Worm (Caenorhabditis elegans): Measurements from ENCODE around the gene F43E2.11.

F43E2.11 gene

DNA sequence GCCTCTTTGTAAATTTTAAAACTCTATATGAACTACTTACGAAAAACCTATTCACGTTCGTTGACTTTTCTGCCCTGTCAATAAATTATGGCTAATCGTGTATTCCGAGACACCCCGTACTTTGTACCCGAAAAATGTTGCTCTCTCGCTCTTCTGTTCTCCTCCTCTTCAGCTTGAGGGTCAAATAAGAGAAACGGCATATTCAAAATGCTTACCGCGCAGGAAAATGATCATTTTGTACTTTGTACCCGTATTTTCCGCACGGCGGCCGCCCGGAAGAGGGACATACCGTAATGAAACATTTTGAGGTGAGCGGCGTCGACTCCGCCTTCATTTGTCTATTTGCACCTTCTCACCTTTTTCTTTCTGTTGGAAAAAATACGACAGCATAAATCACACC, 26.4 kb downstream of the F43E2.11 start:
- TF ChIP-seq unc-62 (GFP tag; optimal IDR thresholded peaks at IDR 0.05), result no peak

- TF ChIP-seq unc-62 (GFP tag; optimal IDR thresholded peaks at IDR 0.05), result no peak
These were observed 27.2 kb downstream of the F43E2.11 start for ce11 chrII:7342884-7343283.

DNA sequence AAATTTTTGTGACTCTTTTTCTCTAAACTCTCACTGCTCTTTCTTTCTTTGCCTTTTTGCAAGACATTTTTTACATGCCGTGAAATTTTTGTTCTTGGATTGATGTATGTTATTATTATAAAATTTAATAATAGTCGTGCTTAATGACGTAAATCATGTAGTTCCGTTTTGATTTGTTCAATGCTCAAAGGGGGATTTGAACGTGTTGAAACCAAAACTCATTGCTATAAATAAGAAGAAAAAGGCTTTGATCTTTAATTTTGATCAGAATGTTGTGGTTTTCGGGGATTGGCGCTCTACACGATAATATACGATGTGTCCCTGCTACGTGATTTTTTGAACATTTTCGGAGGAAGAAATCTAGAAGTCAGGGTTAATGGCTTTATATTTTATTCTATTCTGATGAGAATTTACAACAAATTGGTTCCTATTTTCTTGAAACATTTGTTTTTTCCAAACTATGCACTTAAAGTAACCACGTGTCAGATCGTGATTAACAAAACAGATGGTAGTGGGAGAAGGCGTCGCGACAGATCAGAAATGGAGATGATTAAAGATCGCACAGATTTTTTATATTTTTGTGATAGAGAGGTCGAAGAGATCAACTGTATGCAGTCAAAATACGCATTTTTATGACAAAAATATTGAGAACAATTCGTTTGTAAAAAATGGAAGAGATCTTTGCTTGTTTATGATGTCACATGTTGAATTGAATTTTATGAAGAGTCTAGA, 28.4 kb downstream of the F43E2.11 start:
- no peak for TF ChIP-seq unc-62 (GFP tag; optimal IDR thresholded peaks at IDR 0.05)

DNA sequence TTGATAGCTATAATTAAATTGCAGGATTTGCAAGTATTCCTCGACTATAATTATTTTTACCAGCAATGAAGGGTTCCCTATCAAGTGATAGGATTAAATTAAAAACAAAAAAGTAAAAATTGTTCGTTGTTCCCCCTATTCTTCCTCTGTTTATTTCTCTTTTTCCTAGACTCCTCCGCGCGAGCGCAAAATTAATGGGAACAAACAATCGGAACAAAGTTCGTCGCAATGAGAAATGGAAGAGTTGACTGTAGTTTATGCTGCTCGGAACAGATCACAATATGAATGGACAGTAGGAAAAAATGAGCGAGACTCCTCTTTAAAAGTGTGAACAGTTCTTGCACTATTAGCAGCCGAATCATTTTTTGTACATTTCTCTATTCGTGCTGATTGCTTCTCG, 29.4 kb downstream of the F43E2.11 start:
- TF ChIP-seq unc-62 (GFP tag; optimal IDR thresholded peaks at IDR 0.05), result no peak

ce11 chrII:7338995-7339394, 31.1 kb downstream of the F43E2.11 start, which contains the start of gene nhr-21:
TSS of gene nhr-21 (plus strand) at chrII:7339229.
- TF ChIP-seq unc-62 (GFP tag; optimal IDR thresholded peaks at IDR 0.05), result no peak

DNA sequence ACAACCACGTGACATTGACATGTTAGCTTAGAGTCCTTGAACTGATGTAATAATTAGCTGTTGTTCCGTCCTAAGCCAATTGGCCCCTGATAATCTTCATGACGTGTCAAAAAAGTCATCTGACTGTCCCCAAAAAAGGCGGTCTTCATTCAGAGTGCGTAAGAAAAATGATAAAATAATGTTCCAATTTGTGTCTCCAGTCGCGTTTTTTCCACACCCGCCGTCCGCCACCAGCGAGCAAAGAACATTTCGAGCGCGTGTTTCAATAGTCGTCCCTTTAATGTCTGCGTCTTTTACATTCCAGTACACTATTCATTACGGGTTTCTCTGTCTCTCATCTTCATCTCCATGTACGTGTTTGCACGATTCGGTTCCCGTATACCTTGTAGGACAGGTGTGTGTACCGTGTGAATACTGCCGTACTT, 32.6 kb downstream of the F43E2.11 start:
- no peak for TF ChIP-seq unc-62 (GFP tag; optimal IDR thresholded peaks at IDR 0.05)

DNA sequence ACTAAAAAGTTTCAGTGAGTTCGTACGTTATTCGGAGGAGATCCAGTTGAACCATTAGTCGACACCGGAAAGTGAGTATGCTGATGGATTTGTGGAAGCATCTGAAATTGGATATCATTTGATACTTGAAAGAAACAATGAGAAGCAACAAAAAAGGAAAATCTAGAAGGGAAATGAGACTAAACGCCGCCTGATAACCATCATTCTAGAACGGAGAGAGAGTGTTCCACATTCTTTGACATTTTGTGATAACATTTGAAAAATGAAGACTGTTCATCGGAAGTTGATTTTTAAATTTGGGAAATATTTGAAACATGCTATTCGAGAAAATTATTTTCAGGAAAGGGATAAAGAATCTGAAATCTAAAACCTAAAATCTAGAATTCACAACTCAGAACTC, 38.9 kb downstream of the F43E2.11 start, which contains the start of gene npax-1:
Gene npax-1 (minus strand): TSS at position 101 of the 400 bp plus-strand sequence.
- TF ChIP-seq unc-62 (GFP tag; optimal IDR thresholded peaks at IDR 0.05), result no peak

- TF ChIP-seq unc-62 (GFP tag; optimal IDR thresholded peaks at IDR 0.05), result no peak
These were observed 43.1 kb downstream of the F43E2.11 start for ce11 chrII:7326997-7327396.

DNA sequence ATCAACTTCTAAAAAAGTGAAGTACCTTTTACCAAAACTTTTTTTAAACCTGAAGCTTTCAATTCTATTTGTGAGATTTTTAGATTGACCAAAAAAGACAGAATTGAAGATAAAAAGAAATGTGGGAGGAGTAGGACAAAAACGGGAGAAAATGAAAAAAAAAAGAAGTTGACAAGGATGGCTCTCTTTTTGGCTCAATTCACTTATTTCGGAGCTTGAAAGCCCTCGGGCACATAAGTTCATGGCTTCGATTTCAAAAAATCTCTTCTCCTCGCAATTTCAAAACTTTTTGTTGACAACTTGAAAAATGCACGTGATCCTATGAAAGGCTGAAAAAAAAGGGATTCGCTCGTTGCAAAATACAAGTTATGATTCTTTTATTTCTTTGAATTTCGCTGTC, 43.9 kb downstream of the F43E2.11 start:
- no peak for TF ChIP-seq unc-62 (GFP tag; optimal IDR thresholded peaks at IDR 0.05)

- no peak for TF ChIP-seq unc-62 (GFP tag; optimal IDR thresholded peaks at IDR 0.05)
These were observed 45.0 kb downstream of the F43E2.11 start for ce11 chrII:7325063-7325480.

ce11 chrII:7323925-7324324, 46.2 kb downstream of the F43E2.11 start, which contains the start of gene F21D12.3:
TSS of gene F21D12.3 (minus strand) at chrII:7324025.
- no peak for TF ChIP-seq unc-62 (GFP tag; optimal IDR thresholded peaks at IDR 0.05)

ce11 chrII:7323317-7323716, 46.8 kb downstream of the F43E2.11 start:
- no peak for TF ChIP-seq unc-62 (GFP tag; optimal IDR thresholded peaks at IDR 0.05)

ce11 chrII:7319471-7319870, 50.6 kb downstream of the F43E2.11 start:
- no peak for TF ChIP-seq unc-62 (GFP tag; optimal IDR thresholded peaks at IDR 0.05)

Measured in whole organism, dauer.